Worm (Caenorhabditis elegans): ENCODE measurements around the gene pst-1.

Gene pst-1

ce11 chrV:6000368-6000802 is 57.1 kb downstream of the pst-1 start (continued):
- no peak for TF ChIP-seq rpc-1 (optimal IDR thresholded peaks at IDR 0.05)
- no peak for TF ChIP-seq rpc-1 (tag; optimal IDR thresholded peaks at IDR 0.05)
- TF ChIP-seq cebp-1 (GFP tag; IDR thresholded peaks at IDR 0.05), result peak; percentile 26; the same call in 1 of the 2 replicates
- TF ChIP-seq cebp-1 (tag; optimal IDR thresholded peaks at IDR 0.05), result peak; percentile 91
- no peak for TF ChIP-seq ceh-100 (GFP tag; IDR thresholded peaks at IDR 0.05)
- peak; percentile 80 for TF ChIP-seq ceh-27 (GFP tag; optimal IDR thresholded peaks at IDR 0.05)
- peak; percentile 86 for TF ChIP-seq pbrm-1 (GFP tag; IDR thresholded peaks at IDR 0.05)
- no peak for TF ChIP-seq sdz-38 (tag; optimal IDR thresholded peaks at IDR 0.05)
- TF ChIP-seq ZK185.1 (tag; optimal IDR thresholded peaks at IDR 0.05; ENCODE audit: poor library complexity, severe bottlenecking), result peak; percentile 78
- TF ChIP-seq nhr-80 (tag; optimal IDR thresholded peaks at IDR 0.05), result peak; percentile 97
- TF ChIP-seq let-526 (GFP tag; IDR thresholded peaks at IDR 0.05), result peak; percentile 80; the same call in 1 of the 2 replicates
- no peak for TF ChIP-seq F23B12.7 (tag; optimal IDR thresholded peaks at IDR 0.05; ENCODE audit: insufficient read depth)
- no peak for TF ChIP-seq dpl-1 (GFP tag; optimal IDR thresholded peaks at IDR 0.05)
- no peak for TF ChIP-seq F57A8.1 (GFP tag; optimal IDR thresholded peaks at IDR 0.05)
- no peak for TF ChIP-seq fkh-3 (tag; optimal IDR thresholded peaks at IDR 0.05)

Data from whole organism, young adult.